Worm (Caenorhabditis elegans): ENCODE data around the gene C25E10.17.

ce11 chrV:9085845-9086244 lies 38.4 kb upstream of the C25E10.17 start:
- no peak for TF ChIP-seq mdl-1 (tag; optimal IDR thresholded peaks at IDR 0.05)
- TF ChIP-seq ets-5 (GFP tag; IDR thresholded peaks at IDR 0.05), result no peak
- no peak for TF ChIP-seq ama-1 (optimal IDR thresholded peaks at IDR 0.05)
- TF ChIP-seq lin-13 (GFP tag; optimal IDR thresholded peaks at IDR 0.05), result no peak
- TF ChIP-seq nhr-76 (tag; optimal IDR thresholded peaks at IDR 0.05), result no peak
- no peak for TF ChIP-seq tlp-1 (tag; optimal IDR thresholded peaks at IDR 0.05)
- TF ChIP-seq aha-1 (tag; optimal IDR thresholded peaks at IDR 0.05), result no peak
- no peak for TF ChIP-seq nhr-77 (tag; optimal IDR thresholded peaks at IDR 0.05)
- no peak for TF ChIP-seq lir-3 (tag; optimal IDR thresholded peaks at IDR 0.05; ENCODE audit: poor library complexity)
- TF ChIP-seq fos-1 (tag; optimal IDR thresholded peaks at IDR 0.05), result no peak
- no peak for TF ChIP-seq egl-27 (tag; optimal IDR thresholded peaks at IDR 0.05)
